Worm (Caenorhabditis elegans) whole organism, L4 larva: Measurements from ENCODE around the gene F18A1.1.

Experiments used
- F49E8.2 ChIP-seq: sonication (generic microtip); optimal IDR thresholded peaks from 2 replicates; lab custom pipeline; 2016; ENCODE audit warnings: missing compliant biosample characterization, mild to moderate bottlenecking, missing genetic modification characterization, borderline replicate concordance
- T26A8.4 ChIP-seq: fragments of 200-800 bp; sonication (Bioruptor generic); IDR thresholded peaks from 2 replicates; pipeline ENCODE4 v1.3.6; 2022; ENCODE audit warnings: missing genetic modification characterization, missing compliant biosample characterization
- Y75B8A.6 ChIP-seq: fragments of 200-800 bp; sonication (Bioruptor generic); IDR thresholded peaks from 2 replicates; pipeline ENCODE4 v1.3.6; 2022; ENCODE audit warnings: missing genetic modification reagents, missing genetic modification characterization, missing compliant biosample characterization
- aha-1 ChIP-seq: fragments of 150-350 bp; peaks from one replicate; lab custom pipeline; 2014; ENCODE audit warnings: missing biosample characterization, missing genetic modification characterization
- aly-2 ChIP-seq: sonication (generic microtip); optimal IDR thresholded peaks from 2 replicates; lab custom pipeline; 2018; ENCODE audit warnings: missing biosample characterization, missing genetic modification characterization
- ama-1 ChIP-seq: fragments of 150-350 bp; optimal IDR thresholded peaks from 2 replicates; lab custom pipeline; 2014; ENCODE audit warnings: inconsistent platforms, mixed read lengths
- ceh-32 ChIP-seq: sonication (generic microtip); optimal IDR thresholded peaks from 2 replicates; lab custom pipeline; 2016; ENCODE audit warnings: mild to moderate bottlenecking, missing genetic modification characterization, missing compliant biosample characterization; ENCODE audit not compliant: poor library complexity
- ctbp-1 ChIP-seq: fragments of 200-800 bp; sonication (Bioruptor generic); IDR thresholded peaks from 2 replicates; pipeline ENCODE4 v1.3.6; 2022; ENCODE audit warnings: missing genetic modification reagents, missing genetic modification characterization, missing compliant biosample characterization
- daf-12 ChIP-seq: fragments of 150-350 bp; optimal IDR thresholded peaks from 2 replicates; lab custom pipeline; 2014; ENCODE audit warnings: missing biosample characterization, missing genetic modification reagents, missing genetic modification characterization
- daf-19 ChIP-seq: fragments of 200-800 bp; sonication (Bioruptor generic); conservative IDR thresholded peaks from 2 replicates; pipeline ENCODE4 v1.3.6; 2022; ENCODE audit warnings: missing genetic modification characterization, missing compliant biosample characterization
- daf-8 ChIP-seq: fragments of 200-800 bp; sonication (Bioruptor generic); IDR thresholded peaks from 2 replicates; pipeline ENCODE4 v1.3.6; 2022; ENCODE audit warnings: missing genetic modification characterization, missing compliant biosample characterization
- dmd-9 ChIP-seq: fragments of 200-800 bp; sonication (Bioruptor generic); IDR thresholded peaks from 2 replicates; pipeline ENCODE4 v1.3.6; 2022; ENCODE audit warnings: missing genetic modification reagents, missing genetic modification characterization, missing compliant biosample characterization
- dpl-1 ChIP-seq: fragments of 150-350 bp; optimal IDR thresholded peaks from 2 replicates; lab custom pipeline; 2014; ENCODE audit warnings: missing biosample characterization, missing genetic modification reagents, missing genetic modification characterization
- dve-1 ChIP-seq: sonication (generic microtip); optimal IDR thresholded peaks from 2 replicates; lab custom pipeline; 2017; ENCODE audit warnings: antibody characterized with exemption, mild to moderate bottlenecking, missing genetic modification characterization, missing compliant biosample characterization; ENCODE audit not compliant: insufficient read depth
- egl-27 ChIP-seq: sonication (generic microtip); optimal IDR thresholded peaks from 3 replicates; lab custom pipeline; 2017; ENCODE audit warnings: missing biosample characterization, missing genetic modification reagents, missing genetic modification characterization
- egl-43 ChIP-seq: fragments of 200-800 bp; sonication (Bioruptor generic); IDR thresholded peaks from 2 replicates; pipeline ENCODE4 v1.3.6; 2022; ENCODE audit warnings: missing genetic modification reagents, missing genetic modification characterization, missing compliant biosample characterization
- hif-1 ChIP-seq, 2 experiments: sonication (generic microtip); optimal IDR thresholded peaks; 2 replicates each; lab custom pipeline; 2016 to 2017; ENCODE audit warnings: missing compliant biosample characterization in 2 of 2, missing genetic modification characterization in 2 of 2, missing genetic modification reagents in 2 of 2, missing genotype in 2 of 2, mild to moderate bottlenecking in 1 of 2
- hlh-11 ChIP-seq: fragments of 200-800 bp; sonication (Bioruptor generic); optimal IDR thresholded peaks from 2 replicates; lab custom pipeline; 2018; ENCODE audit warnings: mild to moderate bottlenecking, missing genetic modification characterization, missing compliant biosample characterization
- hlh-30 ChIP-seq: sonication (generic microtip); optimal IDR thresholded peaks from 2 replicates; lab custom pipeline; 2017; ENCODE audit warnings: antibody characterized with exemption, mild to moderate bottlenecking, missing genetic modification characterization, missing compliant biosample characterization; ENCODE audit not compliant: insufficient read depth
- lim-7 ChIP-seq: fragments of 200-800 bp; sonication (Bioruptor generic); IDR thresholded peaks from 2 replicates; pipeline ENCODE4 v1.3.6; 2022; ENCODE audit warnings: missing genetic modification characterization, missing compliant biosample characterization
- lin-1 ChIP-seq: fragments of 200-800 bp; sonication (Bioruptor generic); IDR thresholded peaks from 2 replicates; pipeline ENCODE4 v1.3.6; 2022; ENCODE audit warnings: missing genetic modification reagents, missing genetic modification characterization, missing compliant biosample characterization
- lin-13 ChIP-seq: fragments of 150-350 bp; optimal IDR thresholded peaks from 2 replicates; lab custom pipeline; 2014; ENCODE audit warnings: missing biosample characterization, missing genetic modification reagents, missing genetic modification characterization
- lin-15B ChIP-seq: fragments of 150-350 bp; sonication (generic microtip); optimal IDR thresholded peaks from 3 replicates; lab custom pipeline; 2014; ENCODE audit warnings: missing biosample characterization, missing genetic modification characterization
- lin-29 ChIP-seq: fragments of 200-800 bp; sonication (Bioruptor generic); IDR thresholded peaks from 2 replicates; pipeline ENCODE4 v1.3.6; 2022; ENCODE audit warnings: missing genetic modification reagents, missing genetic modification characterization, missing compliant biosample characterization
- lir-3 ChIP-seq: sonication (generic microtip); optimal IDR thresholded peaks from 2 replicates; lab custom pipeline; 2016; ENCODE audit warnings: mild to moderate bottlenecking, missing genetic modification characterization, missing compliant biosample characterization
- lsy-2 ChIP-seq, 2 experiments: fragments of 150-350 bp in 1 of 2; sonication (generic microtip) in 1 of 2; optimal IDR thresholded peaks; 2 replicates each; lab custom pipeline; 2014 to 2017; ENCODE audit warnings: missing biosample characterization in 2 of 2, missing genetic modification characterization in 2 of 2
- mdl-1 ChIP-seq, 2 experiments: fragments of 150-350 bp in 1 of 2; sonication (generic microtip) in 1 of 2; optimal IDR thresholded peaks; 2 replicates each; lab custom pipeline; 2014 to 2017; ENCODE audit warnings: missing biosample characterization in 2 of 2, missing genetic modification characterization in 2 of 2
- mep-1 ChIP-seq: fragments of 150-350 bp; sonication (generic microtip); optimal IDR thresholded peaks from 3 replicates; lab custom pipeline; 2014; ENCODE audit warnings: missing biosample characterization, missing genetic modification characterization
- mes-2 ChIP-seq: sonication (generic microtip); optimal IDR thresholded peaks from 2 replicates; lab custom pipeline; 2016; ENCODE audit warnings: missing genotype, mild to moderate bottlenecking, missing genetic modification characterization, missing compliant biosample characterization; ENCODE audit not compliant: poor library complexity, severe bottlenecking
- mxl-2 ChIP-seq: fragments of 200-800 bp; sonication (Bioruptor generic); conservative IDR thresholded peaks from 2 replicates; pipeline ENCODE4 v1.3.6; 2022; ENCODE audit warnings: missing genetic modification reagents, missing genetic modification characterization, missing compliant biosample characterization
- mxl-3 ChIP-seq: fragments of 200-800 bp; sonication (Bioruptor generic); optimal IDR thresholded peaks from 2 replicates; lab custom pipeline; 2018; ENCODE audit warnings: mild to moderate bottlenecking, missing genetic modification characterization, missing compliant biosample characterization
- nhr-25 ChIP-seq: sonication (generic microtip); optimal IDR thresholded peaks from 2 replicates; lab custom pipeline; 2017; ENCODE audit warnings: missing genetic modification characterization, mild to moderate bottlenecking, missing compliant biosample characterization, antibody characterized with exemption, moderate library complexity, borderline replicate concordance; ENCODE audit not compliant: insufficient read depth
- nhr-41 ChIP-seq: fragments of 200-800 bp; sonication (Bioruptor generic); IDR thresholded peaks from 2 replicates; pipeline ENCODE4 v1.3.6; 2022; ENCODE audit warnings: missing genetic modification reagents, missing genetic modification characterization, missing compliant biosample characterization
- nhr-42 ChIP-seq: fragments of 200-800 bp; sonication (Bioruptor generic); IDR thresholded peaks from 2 replicates; pipeline ENCODE4 v1.3.6; 2022; ENCODE audit warnings: missing genetic modification characterization, missing compliant biosample characterization
- nhr-6 ChIP-seq: fragments of 150-350 bp; optimal IDR thresholded peaks from 2 replicates; lab custom pipeline; 2014; ENCODE audit warnings: missing biosample characterization, missing genetic modification characterization
- nhr-76 ChIP-seq: fragments of 150-350 bp; optimal IDR thresholded peaks from 2 replicates; lab custom pipeline; 2014; ENCODE audit warnings: missing biosample characterization, missing genetic modification characterization
- nhr-77 ChIP-seq: fragments of 150-350 bp; optimal IDR thresholded peaks from 2 replicates; lab custom pipeline; 2014; ENCODE audit warnings: missing biosample characterization, missing genetic modification characterization
- php-3 ChIP-seq: fragments of 200-800 bp; sonication (Bioruptor generic); IDR thresholded peaks from 2 replicates; pipeline ENCODE4 v1.3.6; 2022; ENCODE audit warnings: missing genetic modification reagents, missing genetic modification characterization, missing compliant biosample characterization
- rbr-2 ChIP-seq: sonication (generic microtip); optimal IDR thresholded peaks from 2 replicates; lab custom pipeline; 2016; ENCODE audit warnings: missing genotype, missing genetic modification characterization, missing compliant biosample characterization
- sdz-12 ChIP-seq: fragments of 200-800 bp; sonication (Bioruptor generic); optimal IDR thresholded peaks from 2 replicates; lab custom pipeline; 2018; ENCODE audit warnings: mild to moderate bottlenecking, missing genetic modification characterization, missing compliant biosample characterization
- skn-1 ChIP-seq: fragments of 150-350 bp; optimal IDR thresholded peaks from 2 replicates; lab custom pipeline; 2014; ENCODE audit warnings: missing biosample characterization, missing genetic modification characterization
- snpc-1.2 ChIP-seq: fragments of 200-800 bp; sonication (Bioruptor generic); IDR thresholded peaks from 2 replicates; pipeline ENCODE4 v1.3.6; 2022; ENCODE audit warnings: missing genetic modification reagents, missing genetic modification characterization, missing compliant biosample characterization
- tag-97 ChIP-seq: fragments of 200-800 bp; sonication (Bioruptor generic); IDR thresholded peaks from 2 replicates; pipeline ENCODE4 v1.3.6; 2022; ENCODE audit warnings: missing genetic modification characterization, missing compliant biosample characterization
- vab-7 ChIP-seq: fragments of 200-800 bp; sonication (Bioruptor generic); IDR thresholded peaks from 2 replicates; pipeline ENCODE4 v1.3.6; 2022; ENCODE audit warnings: missing genetic modification reagents, missing genetic modification characterization, missing compliant biosample characterization
- zfp-2 ChIP-seq: sonication (generic microtip); optimal IDR thresholded peaks from 2 replicates; lab custom pipeline; 2016; ENCODE audit warnings: mild to moderate bottlenecking, missing genetic modification characterization, missing compliant biosample characterization
- zfp-3 ChIP-seq: fragments of 200-800 bp; sonication (Bioruptor generic); conservative IDR thresholded peaks from 2 replicates; pipeline ENCODE4 v1.3.6; 2022; ENCODE audit warnings: missing genetic modification reagents, missing genetic modification characterization, missing compliant biosample characterization
- zip-2 ChIP-seq: fragments of 150-350 bp; optimal IDR thresholded peaks from 2 replicates; lab custom pipeline; 2014; ENCODE audit warnings: missing biosample characterization, missing genetic modification characterization

The F18A1.1 gene

ce11 chrII:7705152-7705551 lies 20.5 kb downstream of the F18A1.1 start, which contains the start of gene B0495.7 (continued):
- TF ChIP-seq dve-1 (peak; percentile 44), hif-1 (tag; optimal IDR thresholded peaks at IDR 0.05; lab: Kevin White, UChicago) (no peak), nhr-41 (GFP tag; lab: Robert Waterston, UW) (peak; percentile 36; the same call in 1 of the 2 replicates), zfp-3 (GFP tag; lab: Robert Waterston, UW) (no peak), F49E8.2 (tag; lab: Kevin White, UChicago) (no peak), mdl-1 (tag; optimal IDR thresholded peaks at IDR 0.05; lab: Kevin White, UChicago) (no peak), nhr-42 (GFP tag; lab: Robert Waterston, UW) (no peak), ceh-32 (no peak), snpc-1.2 (GFP tag; lab: Robert Waterston, UW) (no peak), ama-1 (lab: Kevin White, UChicago) (no peak), tag-97 (GFP tag; lab: Robert Waterston, UW) (no peak), lin-13 (GFP tag; lab: Kevin White, UChicago) (no peak), daf-19 (GFP tag; lab: Robert Waterston, UW) (no peak), mxl-2 (no peak), nhr-25 (tag; lab: Kevin White, UChicago) (no peak), ctbp-1 (no peak), skn-1 (tag; lab: Kevin White, UChicago) (no peak), Y75B8A.6 (GFP tag; lab: Robert Waterston, UW) (no peak), vab-7 (no peak), egl-43 (GFP tag; lab: Robert Waterston, UW) (no peak), aly-2 (tag; lab: Kevin White, UChicago) (no peak), hlh-11 (tag; lab: Kevin White, UChicago) (peak; percentile 48), nhr-77 (tag; lab: Kevin White, UChicago) (no peak)

DNA sequence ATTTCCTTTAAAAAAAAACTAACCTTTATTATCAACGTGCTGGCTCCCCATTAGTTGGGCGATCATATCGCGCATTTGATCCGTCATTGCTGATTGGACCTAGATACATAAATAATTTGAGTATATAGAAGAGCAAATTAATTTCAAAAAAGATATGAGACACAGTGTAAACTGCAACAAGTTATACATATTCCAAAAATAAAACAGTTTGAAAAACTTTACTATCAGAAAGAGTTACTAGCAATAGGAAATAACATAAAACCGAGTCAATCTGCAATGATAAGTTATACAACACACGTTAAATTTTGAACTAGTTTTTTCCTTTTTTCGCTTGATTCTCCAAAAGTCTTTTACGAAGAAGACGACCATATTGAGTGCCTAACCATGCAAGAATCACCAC lies 22.7 kb downstream of the F18A1.1 start, which contains the start of gene luc-7L:
Gene luc-7L, minus strand, starts transcription at position 101 of the 400 bp plus-strand sequence.
- TF ChIP-seq skn-1 (tag; lab: Kevin White, UChicago) (no peak), lin-1 (GFP tag; lab: Robert Waterston, UW) (no peak), tag-97 (GFP tag; lab: Robert Waterston, UW) (no peak), egl-43 (GFP tag; lab: Robert Waterston, UW) (no peak), aha-1 (no peak), daf-8 (GFP tag; lab: Robert Waterston, UW) (no peak), zfp-2 (tag; lab: Kevin White, UChicago) (no peak), lsy-2 (tag; optimal IDR thresholded peaks at IDR 0.05; lab: Kevin White, UChicago) (no peak), mes-2 (no peak), lin-13 (GFP tag; lab: Kevin White, UChicago) (no peak), nhr-25 (tag; lab: Kevin White, UChicago) (no peak), lin-29 (no peak), sdz-12 (GFP tag; lab: Kevin White, UChicago) (no peak), zip-2 (tag; lab: Kevin White, UChicago) (no peak), egl-27 (no peak), nhr-76 (tag; lab: Kevin White, UChicago) (no peak), nhr-77 (tag; lab: Kevin White, UChicago) (no peak)

DNA sequence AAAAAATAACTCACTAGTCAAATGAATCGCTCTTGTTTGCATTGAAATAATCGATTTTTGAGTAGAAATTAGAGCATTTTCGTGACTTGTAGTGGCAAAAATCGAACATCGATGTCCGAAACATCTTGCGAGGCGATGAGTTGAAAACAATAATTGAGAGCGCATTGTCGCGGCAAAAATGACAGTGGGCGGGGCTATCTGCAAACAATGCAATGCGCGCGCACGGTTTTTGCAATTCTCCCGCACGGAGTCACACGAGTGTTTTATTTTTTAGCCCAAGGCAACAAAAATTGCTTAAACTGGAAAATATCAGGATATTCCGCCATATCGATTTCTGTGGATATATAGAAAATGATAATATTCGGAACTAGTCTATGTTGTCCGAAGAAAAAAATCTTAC lies 23.9 kb downstream of the F18A1.1 start, which contains the start of gene B0495.9:
Gene B0495.9, minus strand, starts transcription at position 171 of the 400 bp plus-strand sequence.
- TF ChIP-seq lim-7, result peak; percentile 71
- peak; percentile 41 for TF ChIP-seq mxl-3 (GFP tag; lab: Kevin White, UChicago)
- TF ChIP-seq php-3 (GFP tag; lab: Robert Waterston, UW), result 0 out of 2 replicates have a peak, but pooled peaks have one; percentile 15
- TF ChIP-seq dmd-9 (GFP tag; lab: Robert Waterston, UW), result 0 out of 2 replicates have a peak, but pooled peaks have one; percentile 17
- peak; percentile 49 for TF ChIP-seq mep-1 (tag; lab: Kevin White, UChicago)
- no peak for TF ChIP-seq mdl-1 (tag; optimal IDR thresholded peaks at IDR 0.05; lab: Kevin White, UChicago)
- TF ChIP-seq ctbp-1, result peak; percentile 51; the same call in 1 of the 2 replicates
- peak; percentile 21 for TF ChIP-seq nhr-6 (tag; lab: Kevin White, UChicago)
- TF ChIP-seq lin-15B (tag; lab: Kevin White, UChicago), result no peak
- no peak for TF ChIP-seq daf-12 (tag; lab: Kevin White, UChicago)
- peak; percentile 43 for TF ChIP-seq hlh-11 (tag; lab: Kevin White, UChicago)
- peak in 1 of 2 experiments; percentile 52 for TF ChIP-seq lsy-2 (tag; optimal IDR thresholded peaks at IDR 0.05; lab: Kevin White, UChicago)
- no peak for TF ChIP-seq hlh-30 (tag; lab: Kevin White, UChicago)
- TF ChIP-seq dpl-1 (GFP tag; lab: Kevin White, UChicago), result peak; percentile 43
- no peak for TF ChIP-seq lir-3 (tag; lab: Kevin White, UChicago)
- TF ChIP-seq T26A8.4 (GFP tag; lab: Robert Waterston, UW), result peak; percentile 47; the same call in 1 of the 2 replicates
- TF ChIP-seq nhr-41 (GFP tag; lab: Robert Waterston, UW), result 0 out of 2 replicates have a peak, but pooled peaks have one; percentile 7
- TF ChIP-seq vab-7, result peak; percentile 62; the same call in 1 of the 2 replicates
- peak; percentile 37 for TF ChIP-seq rbr-2 (tag; lab: Kevin White, UChicago)
